Fruit fly (Drosophila melanogaster) whole organism, embryonic: ENCODE measurements around the gene CG31445.

Source experiments
- CG1024 ChIP-seq: fragments of 200-800 bp; sonication (Bioruptor generic); IDR thresholded peaks from 2 replicates; pipeline ENCODE4 v1.3.6; 2022; ENCODE audit warnings: missing biosample characterization, missing genetic modification characterization
- CG10462 ChIP-seq: fragments of 200-800 bp; sonication (Bioruptor generic); optimal IDR thresholded peaks from 2 replicates; lab custom pipeline; 2016; ENCODE audit warnings: missing biosample characterization, missing genetic modification characterization
- CG12942 ChIP-seq: fragments of 200-800 bp; sonication (Bioruptor generic); optimal IDR thresholded peaks from 3 replicates; lab custom pipeline; 2016; ENCODE audit warnings: missing biosample characterization, missing genetic modification characterization
- CG14441 ChIP-seq: fragments of 200-800 bp; sonication (Bioruptor generic); IDR thresholded peaks from 2 replicates; pipeline ENCODE4 v1.3.6; 2022; ENCODE audit warnings: missing biosample characterization, missing genetic modification characterization
- CG14710 ChIP-seq: fragments of 200-800 bp; sonication (Bioruptor generic); optimal IDR thresholded peaks from 3 replicates; lab custom pipeline; 2019; ENCODE audit warnings: missing biosample characterization, mild to moderate bottlenecking, missing genetic modification characterization, moderate library complexity
- CG15011 ChIP-seq: fragments of 200-800 bp; sonication (Bioruptor generic); optimal IDR thresholded peaks from 3 replicates; lab custom pipeline; 2018; ENCODE audit warnings: missing biosample characterization, mild to moderate bottlenecking, missing genetic modification characterization
- CG15073 ChIP-seq: fragments of 200-800 bp; sonication (Bioruptor generic); optimal IDR thresholded peaks from 2 replicates; lab custom pipeline; 2016; ENCODE audit warnings: missing biosample characterization, missing genetic modification characterization
- CG17328 ChIP-seq: fragments of 200-800 bp; sonication (Bioruptor generic); IDR thresholded peaks from 2 replicates; pipeline ENCODE4 v1.3.6; 2022; ENCODE audit warnings: missing biosample characterization, missing genetic modification characterization
- CG18764 ChIP-seq: fragments of 200-800 bp; sonication (Bioruptor generic); optimal IDR thresholded peaks from 3 replicates; lab custom pipeline; 2016; ENCODE audit warnings: missing biosample characterization, missing genetic modification characterization
- CG2202 ChIP-seq: fragments of 200-800 bp; sonication (Bioruptor generic); optimal IDR thresholded peaks from 2 replicates; lab custom pipeline; 2018; ENCODE audit warnings: missing biosample characterization, mild to moderate bottlenecking, missing genetic modification characterization
- CG3163 ChIP-seq: fragments of 200-800 bp; sonication (Bioruptor generic); optimal IDR thresholded peaks from 3 replicates; lab custom pipeline; 2016; ENCODE audit warnings: missing biosample characterization, missing genetic modification characterization
- CG34224 ChIP-seq: fragments of 200-800 bp; sonication (Bioruptor generic); IDR thresholded peaks from 3 replicates; pipeline ENCODE4 v1.3.6; 2022; ENCODE audit warnings: missing biosample characterization, missing genetic modification characterization; ENCODE audit not compliant: partially characterized antibody
- CG4617 ChIP-seq: fragments of 200-800 bp; sonication (Bioruptor generic); optimal IDR thresholded peaks from 3 replicates; lab custom pipeline; 2016; ENCODE audit warnings: missing biosample characterization, missing genetic modification characterization, borderline replicate concordance
- CG6689 ChIP-seq: fragments of 200-800 bp; sonication (Bioruptor generic); IDR thresholded peaks from 2 replicates; pipeline ENCODE4 v1.3.6; 2022; ENCODE audit warnings: missing biosample characterization, missing genetic modification characterization
- CG6765 ChIP-seq: fragments of 200-800 bp; sonication (Bioruptor generic); optimal IDR thresholded peaks from 3 replicates; lab custom pipeline; 2017; ENCODE audit warnings: missing biosample characterization, mild to moderate bottlenecking, missing genetic modification characterization
- CG8281 ChIP-seq: fragments of 200-800 bp; sonication (Bioruptor generic); optimal IDR thresholded peaks from 2 replicates; lab custom pipeline; 2018; ENCODE audit warnings: missing biosample characterization, mild to moderate bottlenecking, missing genetic modification characterization, moderate library complexity
- CG9215 ChIP-seq: fragments of 200-800 bp; sonication (Bioruptor generic); IDR thresholded peaks from 2 replicates; pipeline ENCODE4 v1.3.6; 2022; ENCODE audit warnings: missing biosample characterization, missing genetic modification characterization
- E2f2 ChIP-seq: fragments of 200-800 bp; sonication (Bioruptor generic); IDR thresholded peaks from 2 replicates; pipeline ENCODE4 v1.3.6; 2022; ENCODE audit warnings: missing biosample characterization, missing genetic modification characterization
- Gug ChIP-seq: fragments of 200-800 bp; sonication (Bioruptor generic); IDR thresholded peaks from 4 replicates; pipeline ENCODE4 v1.3.6; 2022; ENCODE audit warnings: missing biosample characterization, missing genetic modification characterization
- MTF-1 ChIP-seq: fragments of 200-800 bp; sonication (Bioruptor generic); optimal IDR thresholded peaks from 2 replicates; lab custom pipeline; 2018; ENCODE audit warnings: missing biosample characterization, mild to moderate bottlenecking, missing genetic modification characterization, borderline replicate concordance
- Myb ChIP-seq: fragments of 200-800 bp; sonication (Bioruptor generic); optimal IDR thresholded peaks from 2 replicates; lab custom pipeline; 2016; ENCODE audit warnings: missing biosample characterization, missing genetic modification characterization
- Xbp1 ChIP-seq: fragments of 200-800 bp; sonication (Bioruptor generic); optimal IDR thresholded peaks from 3 replicates; lab custom pipeline; 2016; ENCODE audit warnings: missing biosample characterization, mild to moderate bottlenecking, missing genetic modification characterization
- YL-1 ChIP-seq: fragments of 200-800 bp; sonication (Bioruptor generic); optimal IDR thresholded peaks from 3 replicates; lab custom pipeline; 2017; ENCODE audit warnings: missing biosample characterization, mild to moderate bottlenecking, missing genetic modification characterization
- ara ChIP-seq: fragments of 200-800 bp; sonication (Bioruptor generic); IDR thresholded peaks from 2 replicates; pipeline ENCODE4 v1.3.6; 2022; ENCODE audit warnings: missing biosample characterization, missing genetic modification characterization
- ash1 ChIP-seq: fragments of 200-800 bp; sonication (Bioruptor generic); optimal IDR thresholded peaks from 2 replicates; lab custom pipeline; 2018; ENCODE audit warnings: missing biosample characterization, mild to moderate bottlenecking, missing genetic modification characterization
- az2 ChIP-seq: fragments of 200-800 bp; sonication (Bioruptor generic); optimal IDR thresholded peaks from 3 replicates; lab custom pipeline; 2016; ENCODE audit warnings: missing biosample characterization, missing genetic modification characterization
- bsh ChIP-seq, 2 experiments: fragments of 200-800 bp; sonication (Bioruptor generic); optimal IDR thresholded peaks; 2 replicates each; lab custom pipeline; 2017 to 2018; ENCODE audit warnings: mild to moderate bottlenecking in 2 of 2, missing biosample characterization in 2 of 2, missing genetic modification characterization in 2 of 2, moderate library complexity in 1 of 2
- chif ChIP-seq, 2 experiments: fragments of 200-800 bp; sonication (Bioruptor generic); optimal IDR thresholded peaks; 3 replicates each; lab custom pipeline; 2016; ENCODE audit warnings: missing biosample characterization in 2 of 2, missing genetic modification characterization in 2 of 2
- chinmo ChIP-seq: fragments of 200-800 bp; sonication (Bioruptor generic); IDR thresholded peaks from 4 replicates; pipeline ENCODE4 v1.3.6; 2022; ENCODE audit warnings: missing biosample characterization, missing genetic modification characterization; ENCODE audit not compliant: partially characterized antibody
- chn ChIP-seq: fragments of 200-800 bp; sonication (Bioruptor generic); optimal IDR thresholded peaks from 2 replicates; lab custom pipeline; 2016; ENCODE audit warnings: missing biosample characterization, missing genetic modification characterization
- croc ChIP-seq: fragments of 200-800 bp; sonication (Bioruptor generic); conservative IDR thresholded peaks from 3 replicates; pipeline ENCODE4 v1.3.6; 2022; ENCODE audit warnings: missing biosample characterization, missing genetic modification characterization
- danr ChIP-seq: fragments of 200-800 bp; sonication (Bioruptor generic); IDR thresholded peaks from 2 replicates; pipeline ENCODE4 v1.3.6; 2022; ENCODE audit warnings: missing biosample characterization, missing genetic modification characterization
- dati ChIP-seq: fragments of 200-800 bp; sonication (Bioruptor generic); IDR thresholded peaks from 2 replicates; pipeline ENCODE4 v1.3.6; 2022; ENCODE audit warnings: missing biosample characterization, missing genetic modification characterization
- gce ChIP-seq: fragments of 200-800 bp; sonication (Bioruptor generic); IDR thresholded peaks from 3 replicates; pipeline ENCODE4 v1.3.6; 2022; ENCODE audit warnings: missing biosample characterization, missing genetic modification characterization
- grau ChIP-seq: fragments of 200-800 bp; optimal IDR thresholded peaks from 3 replicates; lab custom pipeline; 2019; ENCODE audit warnings: missing biosample characterization, mild to moderate bottlenecking, missing genetic modification characterization, moderate library complexity
- lilli ChIP-seq: fragments of 200-800 bp; sonication (Bioruptor generic); optimal IDR thresholded peaks from 3 replicates; lab custom pipeline; 2016; ENCODE audit warnings: missing biosample characterization, missing genetic modification characterization
- lmd ChIP-seq: fragments of 200-800 bp; sonication (Bioruptor generic); IDR thresholded peaks from 2 replicates; pipeline ENCODE4 v1.3.6; 2022; ENCODE audit warnings: missing biosample characterization, missing genetic modification characterization
- mirr ChIP-seq: fragments of 200-800 bp; sonication (Bioruptor generic); optimal IDR thresholded peaks from 3 replicates; lab custom pipeline; 2018; ENCODE audit warnings: missing biosample characterization, mild to moderate bottlenecking, missing genetic modification characterization
- odd ChIP-seq: fragments of 200-800 bp; sonication (Bioruptor generic); optimal IDR thresholded peaks from 2 replicates; lab custom pipeline; 2017; ENCODE audit warnings: missing biosample characterization, mild to moderate bottlenecking, missing genetic modification characterization
- p53 ChIP-seq: fragments of 200-800 bp; sonication (Bioruptor generic); optimal IDR thresholded peaks from 2 replicates; lab custom pipeline; 2016; ENCODE audit warnings: missing biosample characterization, missing genetic modification characterization
- pb ChIP-seq: fragments of 200-800 bp; sonication (Bioruptor generic); optimal IDR thresholded peaks from 3 replicates; lab custom pipeline; 2016; ENCODE audit warnings: missing biosample characterization, missing genetic modification characterization
- ranshi ChIP-seq: fragments of 200-800 bp; sonication (Bioruptor generic); IDR thresholded peaks from 2 replicates; pipeline ENCODE4 v1.3.6; 2022; ENCODE audit warnings: missing biosample characterization, missing genetic modification characterization
- sisA ChIP-seq: fragments of 200-800 bp; sonication (Bioruptor generic); IDR thresholded peaks from 2 replicates; pipeline ENCODE4 v1.3.6; 2022; ENCODE audit warnings: missing biosample characterization, missing genetic modification characterization
- sr ChIP-seq: fragments of 200-800 bp; sonication (Bioruptor generic); IDR thresholded peaks from 3 replicates; pipeline ENCODE4 v1.3.6; 2022; ENCODE audit warnings: missing biosample characterization, missing genetic modification characterization
- stc ChIP-seq: fragments of 200-800 bp; sonication (Bioruptor generic); IDR thresholded peaks from 2 replicates; pipeline ENCODE4 v1.3.6; 2022; ENCODE audit warnings: missing biosample characterization, missing genetic modification characterization
- tio ChIP-seq: fragments of 200-800 bp; sonication (Bioruptor generic); optimal IDR thresholded peaks from 2 replicates; lab custom pipeline; 2017; ENCODE audit warnings: missing biosample characterization, missing genetic modification characterization, inconsistent platforms
- tll ChIP-seq, 2 experiments: fragments of 200-800 bp in 1 of 2; fragments of >200 bp in 1 of 2; sonication (Bioruptor generic) in 1 of 2; optimal IDR thresholded peaks; 2 replicates each; lab custom pipeline; 2017 to 2019; ENCODE audit warnings: missing biosample characterization in 2 of 2, missing genetic modification characterization in 2 of 2, mild to moderate bottlenecking in 1 of 2, moderate library complexity in 1 of 2
- tna ChIP-seq: fragments of 200-800 bp; sonication (Bioruptor generic); IDR thresholded peaks from 2 replicates; pipeline ENCODE4 v1.3.6; 2022; ENCODE audit warnings: missing biosample characterization, missing genetic modification characterization; ENCODE audit not compliant: partially characterized antibody
- trh ChIP-seq: fragments of 200-800 bp; sonication (Bioruptor generic); optimal IDR thresholded peaks from 2 replicates; lab custom pipeline; 2016; ENCODE audit warnings: missing biosample characterization, missing genetic modification characterization
- tup ChIP-seq: fragments of 200-800 bp; sonication (Bioruptor generic); optimal IDR thresholded peaks from 2 replicates; lab custom pipeline; 2016; ENCODE audit warnings: missing biosample characterization, mild to moderate bottlenecking, missing genetic modification characterization, moderate library complexity
- vvl ChIP-seq: fragments of 200-800 bp; sonication (Bioruptor generic); IDR thresholded peaks from 2 replicates; pipeline ENCODE4 v1.3.6; 2022; ENCODE audit warnings: missing biosample characterization, missing genetic modification characterization

Gene CG31445

dm6 chr3R:29228745-29229448, 15.7 kb downstream of the CG31445 start, which contains the start of gene Usp1 (continued):
- TF ChIP-seq CG3163, result peak; percentile 5
- no peak for TF ChIP-seq CG8281 (tag; lab: Kevin White, UChicago)
- peak; percentile 98 for TF ChIP-seq tna (GFP tag; lab: Robert Waterston, UW)
- no peak for TF ChIP-seq danr
- no peak for TF ChIP-seq CG6689 (GFP tag; lab: Robert Waterston, UW)
- TF ChIP-seq CG10462 (GFP tag; lab: Kevin White, UChicago), result no peak
- no peak for TF ChIP-seq ash1
- peak; percentile 50 for TF ChIP-seq CG14710 (tag; lab: Kevin White, UChicago)
- no peak for TF ChIP-seq ranshi (GFP tag; lab: Robert Waterston, UW)
- no peak for TF ChIP-seq vvl (GFP tag; lab: Robert Waterston, UW)
- TF ChIP-seq dati (GFP tag; lab: Robert Waterston, UW), result no peak
- TF ChIP-seq p53 (GFP tag; lab: Kevin White, UChicago), result no peak
- TF ChIP-seq lmd (GFP tag; lab: Robert Waterston, UW), result no peak
- TF ChIP-seq E2f2 (GFP tag; lab: Robert Waterston, UW), result peak; percentile 94
- no peak for TF ChIP-seq CG17328 (GFP tag; lab: Robert Waterston, UW)
- peak; percentile 27 for TF ChIP-seq lilli (GFP tag; lab: Kevin White, UChicago)
- no peak for TF ChIP-seq chif (GFP tag; optimal IDR thresholded peaks at IDR 0.05; lab: Kevin White, UChicago)
- no peak for TF ChIP-seq CG15011 (GFP tag; lab: Kevin White, UChicago)
- peak; percentile 83 for TF ChIP-seq YL-1
- peak; percentile 10 for TF ChIP-seq grau
- TF ChIP-seq trh, result no peak
- peak; percentile 95 for TF ChIP-seq CG34224 (GFP tag; lab: Robert Waterston, UW)
- TF ChIP-seq ara (GFP tag; lab: Robert Waterston, UW), result no peak
- no peak for TF ChIP-seq bsh (GFP tag; optimal IDR thresholded peaks at IDR 0.05; lab: Kevin White, UChicago)
- no peak for TF ChIP-seq pb (GFP tag; lab: Kevin White, UChicago)
- TF ChIP-seq chinmo (GFP tag; lab: Robert Waterston, UW), result peak; percentile 91; the same call in 2 of the 4 replicates
- TF ChIP-seq CG18764 (GFP tag; lab: Kevin White, UChicago), result no peak
- no peak for TF ChIP-seq stc (GFP tag; lab: Robert Waterston, UW)
- no peak for TF ChIP-seq sisA (GFP tag; lab: Robert Waterston, UW)
- no peak for TF ChIP-seq CG14441
- no peak for TF ChIP-seq CG9215 (GFP tag; lab: Robert Waterston, UW)
- TF ChIP-seq MTF-1, result no peak
- TF ChIP-seq sr (GFP tag; lab: Robert Waterston, UW), result no peak
- no peak for TF ChIP-seq Gug
- no peak for TF ChIP-seq croc (GFP tag; lab: Robert Waterston, UW)
- TF ChIP-seq chn (GFP tag; lab: Kevin White, UChicago), result no peak
- TF ChIP-seq CG6765 (GFP tag; lab: Kevin White, UChicago), result no peak
- no peak for TF ChIP-seq Xbp1 (GFP tag; lab: Kevin White, UChicago)
- TF ChIP-seq CG15073 (GFP tag; lab: Kevin White, UChicago), result no peak
- TF ChIP-seq mirr (GFP tag; lab: Kevin White, UChicago), result peak; percentile 18
- no peak for TF ChIP-seq tio (GFP tag; lab: Kevin White, UChicago)
- no peak for TF ChIP-seq gce (GFP tag; lab: Robert Waterston, UW)
- no peak for TF ChIP-seq odd
- TF ChIP-seq tup (GFP tag; lab: Kevin White, UChicago), result no peak
- no peak for TF ChIP-seq CG1024
- no peak for TF ChIP-seq Myb (GFP tag; lab: Kevin White, UChicago)
- TF ChIP-seq CG4617 (GFP tag; lab: Kevin White, UChicago), result peak; percentile 92
- no peak for TF ChIP-seq CG2202 (tag; lab: Kevin White, UChicago)
- no peak for TF ChIP-seq az2 (GFP tag; lab: Kevin White, UChicago)
- no peak for TF ChIP-seq tll (GFP tag; optimal IDR thresholded peaks at IDR 0.05; lab: Kevin White, UChicago)
- no peak for TF ChIP-seq CG12942 (GFP tag; lab: Kevin White, UChicago)
